Worm (Caenorhabditis elegans) whole organism, early embryonic: ENCODE data around the gene ifc-2.

Experiments used
- B0310.2 ChIP-seq: sonication (generic microtip); optimal IDR thresholded peaks from 2 replicates; lab custom pipeline; 2016; ENCODE audit warnings: mild to moderate bottlenecking, missing genetic modification characterization, missing compliant biosample characterization
- ama-1 ChIP-seq: fragments of 150-350 bp; optimal IDR thresholded peaks from 2 replicates; lab custom pipeline; 2014
- ceh-13 ChIP-seq: fragments of 200-800 bp; sonication (Bioruptor generic); optimal IDR thresholded peaks from 2 replicates; lab custom pipeline; 2018; ENCODE audit warnings: mild to moderate bottlenecking, missing genetic modification characterization, missing compliant biosample characterization
- ceh-36 ChIP-seq: sonication (generic microtip); optimal IDR thresholded peaks from 2 replicates; lab custom pipeline; 2016; ENCODE audit warnings: missing genetic modification characterization, inconsistent platforms, missing compliant biosample characterization
- ets-7 ChIP-seq: sonication (generic microtip); optimal IDR thresholded peaks from 2 replicates; lab custom pipeline; 2016; ENCODE audit warnings: missing genotype, missing genetic modification characterization, missing compliant biosample characterization
- flt-1 ChIP-seq: fragments of 200-800 bp; sonication (Bioruptor generic); IDR thresholded peaks from 2 replicates; pipeline ENCODE4 v1.3.6; 2022; ENCODE audit warnings: missing genetic modification characterization, missing compliant biosample characterization
- hnd-1 ChIP-seq: sonication (generic microtip); optimal IDR thresholded peaks from 2 replicates; lab custom pipeline; 2016; ENCODE audit warnings: missing genetic modification characterization, missing compliant biosample characterization
- scrt-1 ChIP-seq: fragments of 200-800 bp; sonication (Bioruptor generic); IDR thresholded peaks from 2 replicates; pipeline ENCODE4 v1.3.6; 2022; ENCODE audit warnings: missing genetic modification characterization, missing compliant biosample characterization
- tbx-11 ChIP-seq: fragments of 200-800 bp; sonication (Bioruptor generic); IDR thresholded peaks from 2 replicates; pipeline ENCODE4 v1.3.6; 2022; ENCODE audit warnings: missing genetic modification characterization, missing compliant biosample characterization
- tbx-37 ChIP-seq: fragments of 200-800 bp; sonication (Bioruptor generic); conservative IDR thresholded peaks from 2 replicates; pipeline ENCODE4 v1.3.6; 2022; ENCODE audit warnings: missing genetic modification reagents, missing genetic modification characterization, missing compliant biosample characterization

DNA sequence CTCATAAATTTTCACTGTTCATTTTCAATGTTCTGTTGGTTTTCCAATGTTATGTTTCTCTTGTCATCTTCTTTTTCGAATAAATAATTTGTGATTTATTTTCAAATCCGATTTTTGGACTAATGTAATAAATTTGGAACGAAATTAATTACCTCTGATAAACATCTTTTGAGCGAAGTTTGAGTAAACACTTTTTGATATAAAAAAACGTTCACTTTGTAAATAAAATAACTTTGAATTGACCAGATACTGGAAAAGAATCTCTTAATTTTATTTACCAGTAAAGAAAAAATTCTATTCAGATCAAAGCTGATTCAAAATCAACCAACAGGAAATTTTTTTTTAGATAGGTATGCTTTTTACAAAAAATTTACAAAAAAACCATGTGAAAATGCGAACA is 17.1 kb upstream of the ifc-2 start, which contains the start of gene lgc-32:
- TF ChIP-seq tbx-11, result no peak
- no peak for TF ChIP-seq tbx-37 (GFP tag; lab: Robert Waterston, UW)
- no peak for TF ChIP-seq ceh-36
- no peak for TF ChIP-seq ama-1 (lab: Kevin White, UChicago)
- TF ChIP-seq scrt-1 (GFP tag; lab: Robert Waterston, UW), result no peak
- no peak for TF ChIP-seq hnd-1 (tag; lab: Kevin White, UChicago)
- no peak for TF ChIP-seq ets-7
- no peak for TF ChIP-seq ceh-13 (GFP tag; lab: Kevin White, UChicago)
- TF ChIP-seq flt-1, result no peak
- TF ChIP-seq B0310.2 (tag; lab: Kevin White, UChicago), result no peak
